Worm (Caenorhabditis elegans): ENCODE measurements around the gene M03C11.9.
"Not testable (repeated sequence)": the region's sequence is repeated elsewhere in the genome, so short reads cannot be mapped to it uniquely, and the experiment has no call there.

ce11 chrIII:10438780-10439179 lies 47.3 kb upstream of the M03C11.9 start, which contains the start of gene H04D03.6:
- TF ChIP-seq ama-1 (optimal IDR thresholded peaks at IDR 0.05); ama-1 (GFP tag; optimal IDR thresholded peaks at IDR 0.05); F37B4.10 (GFP tag; IDR thresholded peaks at IDR 0.05); K11D2.4 (GFP tag; IDR thresholded peaks at IDR 0.05); chd-7 (tag; optimal IDR thresholded peaks at IDR 0.05); zim-3 (tag; optimal IDR thresholded peaks at IDR 0.05); madf-3 (GFP tag; IDR thresholded peaks at IDR 0.05); B0336.3 (GFP tag; IDR thresholded peaks at IDR 0.05); snpc-4 (GFP tag; optimal IDR thresholded peaks at IDR 0.05); snpc-4 (tag; optimal IDR thresholded peaks at IDR 0.05); lsy-27 (tag; optimal IDR thresholded peaks at IDR 0.05; ENCODE audit: borderline replicate concordance, insufficient read depth); nfyb-1 (GFP tag; IDR thresholded peaks at IDR 0.05); ztf-25 (GFP tag; IDR thresholded peaks at IDR 0.05); Y67H2A.10 (GFP tag; conservative IDR thresholded peaks at IDR 0.05); ekl-4 (GFP tag; IDR thresholded peaks at IDR 0.05); akir-1 (GFP tag; optimal IDR thresholded peaks at IDR 0.05): not testable (repeated sequence)
